Fruit fly (Drosophila melanogaster): ENCODE data around the gene CG42337.

DNA sequence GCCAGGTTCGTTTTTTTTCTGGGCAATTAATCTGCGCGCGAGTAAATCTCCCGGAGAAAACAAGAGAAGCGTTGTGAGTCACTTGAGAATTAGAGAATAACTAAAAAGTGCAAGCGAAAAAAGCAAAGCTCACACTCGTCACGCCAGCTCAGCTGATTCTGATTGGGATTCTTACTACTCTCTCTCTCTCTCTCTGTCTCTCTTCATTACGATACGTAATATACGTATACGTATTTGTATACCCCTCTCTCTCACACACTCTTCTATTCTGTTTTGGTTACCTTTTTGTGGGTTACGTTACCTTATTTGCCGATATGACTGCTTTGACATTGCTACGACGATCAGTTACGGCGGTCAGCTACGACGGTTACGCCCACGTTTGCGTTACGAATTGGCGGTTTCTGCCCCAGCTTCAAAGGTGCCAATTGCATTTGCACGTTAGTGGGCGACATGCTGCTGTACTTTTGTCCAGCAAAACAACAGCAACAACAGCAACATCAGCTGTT is 9.7 kb upstream of the CG42337 start, which contains the start of the genes Targ1, CG10512 and Targ2:
- TF ChIP-seq psq (optimal IDR thresholded peaks at IDR 0.05) (no peak), Dll (optimal IDR thresholded peaks at IDR 0.05) (no peak), usp (GFP tag; optimal IDR thresholded peaks at IDR 0.05) (no peak), pan (optimal IDR thresholded peaks at IDR 0.05) (no peak)

Data from whole organism.